Worm (Caenorhabditis elegans): ENCODE results near the gene eyg-1.

Gene eyg-1

DNA sequence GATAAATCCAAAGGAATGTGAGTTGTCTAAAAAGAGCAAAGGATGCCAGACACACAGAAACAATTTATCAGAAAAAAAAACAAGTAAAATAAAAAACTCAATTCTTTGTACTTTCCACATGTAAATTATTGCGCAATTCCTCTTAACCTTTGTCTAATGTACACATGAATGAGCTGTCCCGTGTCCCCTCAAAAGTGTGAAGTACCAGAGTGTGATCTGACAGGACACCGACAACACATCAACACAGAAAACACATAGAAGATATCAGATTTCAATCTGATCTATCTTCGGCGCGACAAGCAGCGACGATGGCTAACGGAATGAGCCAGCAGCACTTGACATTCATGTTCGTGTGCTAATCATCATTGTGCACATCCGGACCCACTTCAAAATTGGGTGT lies 750 bp upstream of the eyg-1 start:
- TF ChIP-seq F26F4.8 (GFP tag; conservative IDR thresholded peaks at IDR 0.05) (no peak), aha-1 (tag) (no peak)

DNA sequence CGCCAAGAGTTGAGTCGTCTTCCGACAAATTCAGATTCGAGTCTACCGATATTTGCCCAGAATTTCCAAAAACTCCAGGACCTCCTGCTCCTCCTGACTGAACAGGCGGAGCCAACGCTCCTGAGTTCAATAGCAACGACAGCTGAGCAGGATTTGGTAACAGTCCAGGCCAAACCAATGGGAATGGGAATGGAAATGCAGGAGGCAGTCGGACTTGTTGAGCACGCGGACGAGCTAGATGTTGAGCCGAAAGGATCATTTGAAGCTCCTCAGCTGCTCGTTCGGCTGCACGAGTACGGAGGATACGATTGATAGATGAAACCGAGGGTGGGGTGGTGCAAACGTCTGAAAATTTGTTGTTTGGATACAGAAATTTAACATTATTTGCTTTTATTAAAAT lies 806 bp downstream of the eyg-1 start:
- no peak for TF ChIP-seq jun-1 (tag; optimal IDR thresholded peaks at IDR 0.05)
- TF ChIP-seq dmd-8 (GFP tag; IDR thresholded peaks at IDR 0.05): no peak
- TF ChIP-seq aha-1 (tag): peak; percentile 56

DNA sequence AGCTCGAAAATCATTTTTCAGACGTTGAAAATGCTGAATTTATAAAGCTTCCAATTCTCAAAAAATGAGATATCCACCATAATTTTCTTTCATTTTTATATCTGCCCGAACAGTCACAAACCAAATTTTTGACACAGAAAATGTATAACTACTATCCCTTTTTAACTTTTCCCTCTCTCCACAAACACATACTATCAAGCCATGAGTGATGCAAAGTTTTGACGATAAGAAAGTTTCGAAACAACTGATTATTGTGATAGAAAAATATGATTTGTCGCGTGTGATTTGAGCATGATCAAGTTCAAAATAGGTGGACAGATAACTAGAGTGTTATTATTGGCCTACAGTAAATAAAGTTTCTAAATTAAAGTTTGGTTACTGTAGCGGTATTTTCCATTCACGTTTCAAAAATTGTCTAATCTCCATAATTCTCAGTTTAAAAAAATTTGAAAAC lies 20.2 kb downstream of the eyg-1 start, which contains the start of gene cyp-13A8:
Gene cyp-13A8, minus strand, starts transcription at position 51 of the 454 bp plus-strand sequence.
- TF ChIP-seq nhr-76 (tag; optimal IDR thresholded peaks at IDR 0.05) (no peak), dve-1 (tag; optimal IDR thresholded peaks at IDR 0.05; ENCODE audit: insufficient read depth) (peak; percentile 68), hlh-30 (tag; optimal IDR thresholded peaks at IDR 0.05; ENCODE audit: insufficient read depth) (peak; percentile 91), mdl-1 (tag; optimal IDR thresholded peaks at IDR 0.05) (peak in 1 of 2 experiments; percentile 66), nhr-28 (tag; optimal IDR thresholded peaks at IDR 0.05) (peak; percentile 78), F49E8.2 (tag; optimal IDR thresholded peaks at IDR 0.05; ENCODE audit: borderline replicate concordance) (no peak), unc-62 (GFP tag; optimal IDR thresholded peaks at IDR 0.05 in 1 of 2) (peak in 1 of 2 experiments; percentile 21), unc-62 (tag; optimal IDR thresholded peaks at IDR 0.05) (no peak), nhr-77 (tag; optimal IDR thresholded peaks at IDR 0.05) (peak; percentile 1), ceh-20 (GFP tag; IDR thresholded peaks at IDR 0.05) (no peak), daf-19 (GFP tag; conservative IDR thresholded peaks at IDR 0.05) (no peak), pqm-1 (tag; optimal IDR thresholded peaks at IDR 0.05) (peak; percentile 91), nhr-102 (tag; optimal IDR thresholded peaks at IDR 0.05) (peak; percentile 93), aha-1 (tag) (peak; percentile 38), hlh-11 (tag; optimal IDR thresholded peaks at IDR 0.05) (peak; percentile 79), egl-27 (tag; optimal IDR thresholded peaks at IDR 0.05) (no peak), daf-12 (tag; optimal IDR thresholded peaks at IDR 0.05) (no peak), php-3 (GFP tag; IDR thresholded peaks at IDR 0.05) (no peak), dmd-6 (GFP tag; IDR thresholded peaks at IDR 0.05) (peak; percentile 90), daf-16 (GFP tag; optimal IDR thresholded peaks at IDR 0.05) (no peak), daf-16 (tag; optimal IDR thresholded peaks at IDR 0.05) (peak; percentile 71), mxl-3 (GFP tag; optimal IDR thresholded peaks at IDR 0.05) (peak; percentile 56), tra-1 (GFP tag; IDR thresholded peaks at IDR 0.05) (0 out of 2 replicates have a peak, but pooled peaks have one; percentile 29), duxl-1 (tag; optimal IDR thresholded peaks at IDR 0.05; ENCODE audit: poor library complexity) (no peak), jun-1 (tag; optimal IDR thresholded peaks at IDR 0.05) (no peak)

DNA sequence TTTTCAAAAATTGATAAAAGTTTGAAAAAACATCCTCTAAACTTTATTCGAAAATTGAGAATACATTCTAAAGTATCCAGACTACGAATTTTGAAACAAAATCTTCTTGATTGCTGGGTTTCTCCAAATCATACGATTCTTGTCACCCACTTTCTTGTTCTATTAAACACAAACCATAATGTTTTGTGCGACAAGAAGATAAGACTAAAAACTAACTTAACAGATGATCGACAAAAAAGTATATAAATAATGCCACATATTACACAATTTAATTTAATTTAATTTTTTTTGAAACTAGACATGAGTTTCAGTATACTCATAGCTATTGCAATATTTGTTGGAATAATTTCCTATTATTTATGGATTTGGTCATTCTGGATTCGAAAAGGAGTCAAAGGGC lies 24.4 kb downstream of the eyg-1 start, which contains the start of gene cyp-13A7:
Gene cyp-13A7, plus strand, starts transcription at position 301 of the 400 bp plus-strand sequence.
- TF ChIP-seq dmd-6 (GFP tag; IDR thresholded peaks at IDR 0.05) (peak; percentile 6; the same call in 1 of the 2 replicates), jun-1 (tag; optimal IDR thresholded peaks at IDR 0.05) (no peak), tra-1 (GFP tag; IDR thresholded peaks at IDR 0.05) (no peak), Y105C5A.15 (GFP tag; IDR thresholded peaks at IDR 0.05) (no peak), nhr-28 (tag; optimal IDR thresholded peaks at IDR 0.05) (peak; percentile 17)

DNA sequence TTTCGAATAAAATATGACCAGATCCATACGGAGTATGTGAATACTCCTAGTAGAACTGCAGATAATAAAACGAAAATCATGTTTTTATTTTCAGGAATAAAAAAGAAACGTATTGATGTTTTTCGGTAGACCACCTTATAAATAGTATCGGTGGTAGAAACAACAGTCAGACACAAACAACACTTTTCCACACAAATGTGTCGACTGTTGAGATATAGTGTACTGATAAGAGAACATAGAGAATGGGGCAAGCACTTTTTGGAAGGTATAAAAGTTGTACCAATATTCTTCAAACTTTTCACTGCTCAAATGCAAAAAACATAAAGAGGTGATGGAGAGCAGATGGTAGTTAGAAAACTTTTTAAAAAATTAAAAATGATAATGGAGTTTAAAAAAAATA lies 25.1 kb downstream of the eyg-1 start, which contains the start of gene cyp-13A6:
Gene cyp-13A6, minus strand, starts transcription at position 180 of the 400 bp plus-strand sequence.
- TF ChIP-seq dmd-8 (GFP tag; IDR thresholded peaks at IDR 0.05) (no peak), dmd-6 (GFP tag; IDR thresholded peaks at IDR 0.05) (peak; percentile 46; the same call in 1 of the 2 replicates), F49E8.2 (tag; optimal IDR thresholded peaks at IDR 0.05; ENCODE audit: borderline replicate concordance) (no peak), daf-16 (GFP tag; optimal IDR thresholded peaks at IDR 0.05) (no peak), daf-16 (tag; optimal IDR thresholded peaks at IDR 0.05) (peak; percentile 68), hlh-11 (tag; optimal IDR thresholded peaks at IDR 0.05) (peak; percentile 18), F37D6.2 (tag; optimal IDR thresholded peaks at IDR 0.05) (no peak), nhr-28 (tag; optimal IDR thresholded peaks at IDR 0.05) (peak; percentile 63)

DNA sequence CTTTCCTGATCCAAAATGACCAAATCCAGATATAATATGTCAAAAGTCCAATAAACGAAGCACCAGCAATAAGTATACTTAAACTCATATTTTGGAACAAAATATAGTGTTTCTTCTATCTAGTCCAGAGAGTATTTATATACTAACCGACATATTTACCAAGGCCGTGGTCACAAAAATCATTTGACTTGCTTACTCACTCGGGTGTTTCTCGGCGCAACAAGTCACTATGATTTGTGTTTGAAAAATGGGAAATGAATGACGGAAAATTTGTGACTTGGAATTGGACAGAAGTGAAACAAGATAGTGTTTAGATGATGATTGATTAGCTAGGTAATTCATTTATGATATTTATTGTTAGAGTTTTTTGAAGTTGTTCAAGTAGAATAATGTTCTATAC lies 27.5 kb downstream of the eyg-1 start, which contains the start of gene cyp-13A5:
Gene cyp-13A5, minus strand, starts transcription at position 112 of the 400 bp plus-strand sequence.
- TF ChIP-seq gei-8 (GFP tag; optimal IDR thresholded peaks at IDR 0.05): no peak
- no peak for TF ChIP-seq ztf-11 (tag; optimal IDR thresholded peaks at IDR 0.05)
- no peak for TF ChIP-seq spr-1 (tag; optimal IDR thresholded peaks at IDR 0.05)
- peak; percentile 76 for TF ChIP-seq hlh-30 (tag; optimal IDR thresholded peaks at IDR 0.05; ENCODE audit: insufficient read depth)
- TF ChIP-seq nhr-25 (tag; optimal IDR thresholded peaks at IDR 0.05; ENCODE audit: borderline replicate concordance, insufficient read depth): no peak
- no peak for TF ChIP-seq D1046.2 (GFP tag; IDR thresholded peaks at IDR 0.05)
- TF ChIP-seq duxl-1 (tag; optimal IDR thresholded peaks at IDR 0.05; ENCODE audit: poor library complexity): no peak
- no peak for TF ChIP-seq lin-15B (tag; optimal IDR thresholded peaks at IDR 0.05)
- TF ChIP-seq nhr-237 (tag; optimal IDR thresholded peaks at IDR 0.05): no peak
- no peak for TF ChIP-seq nhr-10 (tag; optimal IDR thresholded peaks at IDR 0.05)
- no peak for TF ChIP-seq php-3 (GFP tag; IDR thresholded peaks at IDR 0.05)
- no peak for TF ChIP-seq lsy-2 (tag; optimal IDR thresholded peaks at IDR 0.05)
- no peak for TF ChIP-seq rbr-2 (tag; optimal IDR thresholded peaks at IDR 0.05)
- TF ChIP-seq cey-2 (tag; optimal IDR thresholded peaks at IDR 0.05; ENCODE audit: borderline replicate concordance, insufficient read depth): no peak
- no peak for TF ChIP-seq ztf-7 (tag; optimal IDR thresholded peaks at IDR 0.05)

Measured in whole organism, L4 larva.